Fruit fly (Drosophila melanogaster): Measurements from ENCODE around the gene Gr64c.

The Gr64c gene

dm6 chr3L:4072717-4073116 lies 44.3 kb downstream of the Gr64c start:
- TF ChIP-seq CG5204 (GFP tag; optimal IDR thresholded peaks at IDR 0.05) (no peak), CG11617 (GFP tag; optimal IDR thresholded peaks at IDR 0.05) (no peak)

- TF ChIP-seq bab1 (GFP tag; optimal IDR thresholded peaks at IDR 0.05): no peak
- TF ChIP-seq Mnt (GFP tag; optimal IDR thresholded peaks at IDR 0.05): no peak
- no peak for TF ChIP-seq CG5204 (GFP tag; optimal IDR thresholded peaks at IDR 0.05)
- no peak for TF ChIP-seq ovo (GFP tag; optimal IDR thresholded peaks at IDR 0.05)
These were observed 45.4 kb downstream of the Gr64c start, which contains the start of gene Faa for dm6 chr3L:4073755-4074154. Gene Faa, minus strand, starts transcription at chr3L:4073954.

dm6 chr3L:4076907-4077306 lies 48.5 kb downstream of the Gr64c start:
- TF ChIP-seq toe (GFP tag; optimal IDR thresholded peaks at IDR 0.05): no peak
- TF ChIP-seq tj (GFP tag; optimal IDR thresholded peaks at IDR 0.05): no peak
- no peak for TF ChIP-seq ovo (GFP tag; optimal IDR thresholded peaks at IDR 0.05)
- TF ChIP-seq CG7045 (GFP tag; optimal IDR thresholded peaks at IDR 0.05): no peak
- TF ChIP-seq Clk (GFP tag; optimal IDR thresholded peaks at IDR 0.05): no peak
- no peak for TF ChIP-seq Mnt (GFP tag; optimal IDR thresholded peaks at IDR 0.05)
- TF ChIP-seq cnc (optimal IDR thresholded peaks at IDR 0.05): no peak
- TF ChIP-seq pad (GFP tag; optimal IDR thresholded peaks at IDR 0.05): no peak

dm6 chr3L:4080278-4080677 lies 51.9 kb downstream of the Gr64c start:
- TF ChIP-seq toe (GFP tag; optimal IDR thresholded peaks at IDR 0.05): no peak
- no peak for TF ChIP-seq kay (GFP tag; ENCODE audit: borderline replicate concordance)

- TF ChIP-seq cnc (optimal IDR thresholded peaks at IDR 0.05) (no peak), CG7045 (GFP tag; optimal IDR thresholded peaks at IDR 0.05) (no peak), cic (GFP tag; optimal IDR thresholded peaks at IDR 0.05) (no peak), Hr96 (GFP tag; optimal IDR thresholded peaks at IDR 0.05) (no peak), tj (GFP tag; optimal IDR thresholded peaks at IDR 0.05) (no peak), CG11617 (GFP tag; optimal IDR thresholded peaks at IDR 0.05) (no peak), Crg-1 (GFP tag; optimal IDR thresholded peaks at IDR 0.05) (no peak), kay (GFP tag; ENCODE audit: borderline replicate concordance) (no peak), CG12768 (GFP tag; optimal IDR thresholded peaks at IDR 0.05) (no peak), bab1 (GFP tag; optimal IDR thresholded peaks at IDR 0.05) (no peak), Clk (GFP tag; optimal IDR thresholded peaks at IDR 0.05) (no peak), CG33017 (tag; optimal IDR thresholded peaks at IDR 0.05) (no peak), CG5204 (GFP tag; optimal IDR thresholded peaks at IDR 0.05) (no peak), CG1620 (GFP tag; optimal IDR thresholded peaks at IDR 0.05) (no peak)
These were observed 52.8 kb downstream of the Gr64c start for dm6 chr3L:4081243-4081642.
